Fruit fly (Drosophila melanogaster) Kc167 (cell line): Measurements from ENCODE around the gene CG13445.

ENCODE experiments used
- Sin3A ChIP-seq: fragments of >200 bp; optimal IDR thresholded peaks from 2 replicates; lab custom pipeline; 2018; ENCODE audit warnings: missing external identifiers
- h ChIP-seq: fragments of >200 bp; optimal IDR thresholded peaks from 3 replicates; lab custom pipeline; 2018; ENCODE audit warnings: missing external identifiers
- insv ChIP-seq: fragments of >200 bp; optimal IDR thresholded peaks from 3 replicates; lab custom pipeline; 2018; ENCODE audit warnings: missing external identifiers
- psq ChIP-seq: fragments of >200 bp; optimal IDR thresholded peaks from 2 replicates; lab custom pipeline; 2017; ENCODE audit warnings: missing external identifiers

- TF ChIP-seq insv (lab: Kevin White, UChicago) (no peak), psq (lab: Kevin White, UChicago) (no peak), h (lab: Kevin White, UChicago) (no peak), Sin3A (lab: Kevin White, UChicago) (no peak)
Measured at dm6 chr3L:15787406-15787805, 21.9 kb upstream of the CG13445 start.
